Fruit fly (Drosophila melanogaster): Measurements from ENCODE around the gene CG32816.

dm6 chrX:352767-353166 is 117.8 kb downstream of the CG32816 start, which contains the start of gene CG43182:
- TF ChIP-seq psq (optimal IDR thresholded peaks at IDR 0.05) (no peak), ttk (optimal IDR thresholded peaks at IDR 0.05) (no peak), insv (optimal IDR thresholded peaks at IDR 0.05) (no peak), Myc (optimal IDR thresholded peaks at IDR 0.05) (no peak), Sin3A (optimal IDR thresholded peaks at IDR 0.05) (no peak)
